Fruit fly (Drosophila melanogaster): ENCODE results near the gene ERR.

The ERR gene

DNA sequence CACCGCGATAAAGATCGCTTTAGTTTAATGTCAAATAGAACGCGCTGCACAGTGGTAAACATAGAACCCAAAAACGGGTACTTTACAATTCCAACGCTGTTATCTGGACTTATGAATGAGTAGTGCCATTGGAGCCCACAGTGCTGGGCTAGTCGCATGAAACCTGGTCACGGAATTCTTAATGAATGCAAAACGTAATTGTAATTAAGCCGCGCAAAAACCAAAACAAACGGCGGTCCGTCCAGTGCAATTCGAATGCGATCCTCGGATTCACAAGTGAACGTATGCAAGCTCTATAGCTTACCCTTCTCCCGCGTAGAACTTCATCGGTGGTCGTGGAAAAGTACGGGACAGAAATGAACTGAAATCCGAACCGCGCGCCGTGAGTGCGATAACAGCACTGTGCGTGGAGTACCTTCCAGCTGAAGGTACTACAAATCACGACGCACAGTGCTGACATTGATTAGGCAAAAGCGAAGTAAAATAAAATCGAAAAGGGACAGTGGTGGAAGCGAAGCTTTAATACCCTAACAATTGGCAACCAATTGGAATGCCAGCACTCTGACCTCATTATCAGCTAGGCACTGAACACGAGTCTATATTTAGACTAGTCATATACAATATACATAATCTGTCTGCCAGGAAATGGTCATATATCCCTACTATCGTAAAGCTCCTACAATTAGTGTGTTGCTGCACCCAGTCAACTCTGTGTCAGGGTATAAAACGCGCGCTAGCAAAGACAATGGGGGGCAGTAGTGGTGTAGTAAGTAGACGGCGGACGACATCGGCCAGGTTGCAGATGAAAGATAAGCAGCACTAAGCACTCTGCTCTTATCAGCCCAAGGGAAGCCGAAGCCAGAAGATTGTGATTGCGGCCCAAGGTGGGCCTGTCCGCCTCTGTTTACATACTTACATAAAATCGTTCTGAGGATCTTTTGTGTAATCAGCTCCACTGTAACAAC lies 926 bp downstream of the ERR start (continued):
- TF ChIP-seq CG4404 (GFP tag; IDR thresholded peaks at IDR 0.05) (no peak), CG7786 (GFP tag; optimal IDR thresholded peaks at IDR 0.05) (peak; percentile 67), bsh (GFP tag; optimal IDR thresholded peaks at IDR 0.05) (peak in 1 of 2 experiments; percentile 34), maf-S (GFP tag; optimal IDR thresholded peaks at IDR 0.05) (peak; percentile 23), bigmax (GFP tag; optimal IDR thresholded peaks at IDR 0.05) (no peak), dati (GFP tag; IDR thresholded peaks at IDR 0.05) (no peak), Hr39 (optimal IDR thresholded peaks at IDR 0.05) (no peak), ttk (GFP tag; IDR thresholded peaks at IDR 0.05) (no peak), fd3F (GFP tag; optimal IDR thresholded peaks at IDR 0.05) (no peak), HLH3B (GFP tag; IDR thresholded peaks at IDR 0.05) (peak; percentile 28; the same call in 1 of the 2 replicates), Ets65A (GFP tag) (peak; percentile 72), lmd (GFP tag; IDR thresholded peaks at IDR 0.05) (peak; percentile 63), sens (GFP tag) (peak; percentile 89), Abd-B (GFP tag; optimal IDR thresholded peaks at IDR 0.05) (peak; percentile 30), Ssrp (tag; optimal IDR thresholded peaks at IDR 0.05) (peak; percentile 26), CG10979 (tag; optimal IDR thresholded peaks at IDR 0.05) (peak; percentile 42), ato (GFP tag; IDR thresholded peaks at IDR 0.05; ENCODE audit: partially characterized antibody) (no peak), CG6689 (GFP tag; IDR thresholded peaks at IDR 0.05) (peak; percentile 46), CG12219 (GFP tag; optimal IDR thresholded peaks at IDR 0.05) (peak; percentile 18), salm (tag; optimal IDR thresholded peaks at IDR 0.05) (no peak), psq (GFP tag; optimal IDR thresholded peaks at IDR 0.05) (no peak), HLH4C (GFP tag; IDR thresholded peaks at IDR 0.05; ENCODE audit: partially characterized antibody) (no peak), stc (GFP tag; IDR thresholded peaks at IDR 0.05) (no peak), chif (GFP tag; optimal IDR thresholded peaks at IDR 0.05) (peak in 1 of 2 experiments; percentile 49), fd96Cb (tag; optimal IDR thresholded peaks at IDR 0.05) (peak; percentile 7), CG2199 (GFP tag; IDR thresholded peaks at IDR 0.05) (no peak), CG6272 (GFP tag; IDR thresholded peaks at IDR 0.05) (peak; percentile 46; the same call in 1 of the 2 replicates), tio (GFP tag; optimal IDR thresholded peaks at IDR 0.05) (peak; percentile 39), CG12236 (GFP tag; optimal IDR thresholded peaks at IDR 0.05) (no peak), gsb (GFP tag; IDR thresholded peaks at IDR 0.05) (peak; percentile 47; the same call in 1 of the 2 replicates), croc (GFP tag; conservative IDR thresholded peaks at IDR 0.05) (no peak), Lpt (GFP tag; optimal IDR thresholded peaks at IDR 0.05) (no peak), CG7987 (GFP tag; optimal IDR thresholded peaks at IDR 0.05) (peak; percentile 96), oc (tag; optimal IDR thresholded peaks at IDR 0.05) (peak; percentile 20), CG4820 (GFP tag; optimal IDR thresholded peaks at IDR 0.05) (peak; percentile 33), sc (optimal IDR thresholded peaks at IDR 0.05) (no peak), sc (GFP tag; optimal IDR thresholded peaks at IDR 0.05) (peak; percentile 6), E2f2 (GFP tag; IDR thresholded peaks at IDR 0.05) (no peak; the same call in 1 of the 2 replicates), peb (GFP tag; IDR thresholded peaks at IDR 0.05) (peak; percentile 14; the same call in 1 of the 2 replicates), sima (GFP tag; optimal IDR thresholded peaks at IDR 0.05) (no peak), CG3847 (GFP tag; IDR thresholded peaks at IDR 0.05) (peak; percentile 23; the same call in 1 of the 2 replicates), ase (GFP tag; IDR thresholded peaks at IDR 0.05) (0 out of 3 replicates have a peak, but pooled peaks have one; percentile 37), MESR4 (GFP tag; optimal IDR thresholded peaks at IDR 0.05) (no peak), B-H2 (GFP tag; optimal IDR thresholded peaks at IDR 0.05) (no peak), CG13123 (GFP tag; optimal IDR thresholded peaks at IDR 0.05) (no peak), Dek (tag; optimal IDR thresholded peaks at IDR 0.05) (peak; percentile 17), eve (GFP tag; optimal IDR thresholded peaks at IDR 0.05) (no peak), gem (tag; optimal IDR thresholded peaks at IDR 0.05) (peak; percentile 62), C15 (GFP tag; IDR thresholded peaks at IDR 0.05) (no peak), Med (GFP tag) (peak; percentile 84)

All from whole organism, embryonic.